Worm (Caenorhabditis elegans) whole organism, midembryonic: ENCODE measurements around the gene his-69.

Experiments used
- T22C8.4 ChIP-seq: fragments of 200-800 bp; sonication (Bioruptor generic); IDR thresholded peaks from 2 replicates; pipeline ENCODE4 v1.3.6; 2022; ENCODE audit warnings: missing genetic modification characterization, missing compliant biosample characterization
- klf-2 ChIP-seq: fragments of 200-800 bp; sonication (Bioruptor generic); conservative IDR thresholded peaks from 2 replicates; pipeline ENCODE4 v1.3.6; 2022; ENCODE audit warnings: missing genetic modification reagents, missing genetic modification characterization, missing compliant biosample characterization
- ztf-23 ChIP-seq: fragments of 200-800 bp; sonication (Bioruptor generic); IDR thresholded peaks from 2 replicates; pipeline ENCODE4 v1.3.6; 2022; ENCODE audit warnings: missing genetic modification reagents, missing genetic modification characterization, missing compliant biosample characterization

DNA sequence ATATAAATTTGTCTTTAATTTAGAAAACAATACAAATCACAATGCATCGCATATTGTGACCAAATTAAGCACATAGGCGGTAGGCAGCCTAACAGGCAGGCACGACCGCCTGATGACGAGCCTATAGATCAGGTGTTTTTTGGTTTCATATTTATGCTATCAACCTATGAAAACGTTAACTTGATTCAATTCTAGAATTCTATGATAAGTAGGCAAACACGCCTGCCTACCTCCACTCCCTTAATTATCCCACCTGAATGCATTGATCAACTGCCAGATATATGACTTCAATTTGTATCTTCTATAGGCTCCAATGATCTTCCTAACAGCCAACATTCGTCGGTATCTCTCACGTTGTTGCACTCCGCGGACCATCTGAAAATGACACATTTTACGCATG is 27.7 kb downstream of the his-69 start:
- TF ChIP-seq T22C8.4 (GFP tag; lab: Robert Waterston, UW) (no peak), klf-2 (GFP tag; lab: Robert Waterston, UW) (no peak), ztf-23 (no peak)
